Fruit fly (Drosophila melanogaster) whole organism, pupa: Measurements from ENCODE around the gene vsg.

Source experiments
- CG10348 ChIP-seq: fragments of 200-800 bp; sonication (Bioruptor generic); IDR thresholded peaks from 2 replicates; pipeline ENCODE4 v1.3.6; 2022; ENCODE audit warnings: missing biosample characterization, missing genetic modification characterization
- CG12605 ChIP-seq: fragments of 200-800 bp; sonication (Bioruptor generic); IDR thresholded peaks from 2 replicates; pipeline ENCODE4 v1.3.6; 2022; ENCODE audit warnings: missing biosample characterization, missing genetic modification characterization
- CG13204 ChIP-seq: fragments of 200-800 bp; sonication (Bioruptor generic); optimal IDR thresholded peaks from 2 replicates; lab custom pipeline; 2018; ENCODE audit warnings: missing biosample characterization, mild to moderate bottlenecking, missing genetic modification characterization, moderate library complexity
- CG14655 ChIP-seq: fragments of 200-800 bp; sonication (Bioruptor generic); optimal IDR thresholded peaks from 3 replicates; lab custom pipeline; 2017; ENCODE audit warnings: mild to moderate bottlenecking, missing biosample characterization, missing genetic modification reagents, missing genetic modification characterization
- CG15710 ChIP-seq: fragments of 200-800 bp; sonication (Bioruptor generic); optimal IDR thresholded peaks from 2 replicates; lab custom pipeline; 2018; ENCODE audit warnings: missing biosample characterization, mild to moderate bottlenecking, missing genetic modification characterization, moderate library complexity
- CG17806 ChIP-seq: fragments of 200-800 bp; sonication (Bioruptor generic); optimal IDR thresholded peaks from 2 replicates; lab custom pipeline; 2018; ENCODE audit warnings: missing biosample characterization, mild to moderate bottlenecking, missing genetic modification characterization, moderate library complexity
- CG32121 ChIP-seq: fragments of 200-800 bp; sonication (Bioruptor generic); IDR thresholded peaks from 2 replicates; pipeline ENCODE4 v1.3.6; 2022; ENCODE audit warnings: missing biosample characterization, missing genetic modification characterization
- CG34367 ChIP-seq: fragments of 200-800 bp; sonication (Bioruptor generic); optimal IDR thresholded peaks from 2 replicates; lab custom pipeline; 2018; ENCODE audit warnings: missing biosample characterization, mild to moderate bottlenecking, missing genetic modification characterization
- CG4496 ChIP-seq: fragments of 200-800 bp; sonication (Bioruptor generic); IDR thresholded peaks from 3 replicates; pipeline ENCODE4 v1.3.6; 2022; ENCODE audit warnings: missing biosample characterization, missing genetic modification characterization
- CG8159 ChIP-seq: fragments of 200-800 bp; sonication (Bioruptor generic); optimal IDR thresholded peaks from 3 replicates; lab custom pipeline; 2018; ENCODE audit warnings: missing biosample characterization, mild to moderate bottlenecking, missing genetic modification characterization, moderate library complexity
- CG8301 ChIP-seq: fragments of 200-800 bp; sonication (Bioruptor generic); optimal IDR thresholded peaks from 2 replicates; lab custom pipeline; 2018; ENCODE audit warnings: missing biosample characterization, mild to moderate bottlenecking, missing genetic modification characterization
- CG9948 ChIP-seq: fragments of 200-800 bp; sonication (Bioruptor generic); optimal IDR thresholded peaks from 2 replicates; lab custom pipeline; 2018; ENCODE audit warnings: missing biosample characterization, mild to moderate bottlenecking, missing genetic modification characterization, moderate library complexity
- D1 ChIP-seq: fragments of 200-800 bp; sonication (Bioruptor generic); optimal IDR thresholded peaks from 2 replicates; lab custom pipeline; 2018; ENCODE audit warnings: missing biosample characterization, mild to moderate bottlenecking, missing genetic modification characterization, moderate library complexity
- EcR ChIP-seq: fragments of 200-800 bp; sonication (Bioruptor generic); optimal IDR thresholded peaks from 3 replicates; lab custom pipeline; 2019; ENCODE audit warnings: missing biosample characterization, missing genetic modification characterization, mild to moderate bottlenecking, moderate library complexity, missing genetic modification reagents
- Ets98B ChIP-seq: fragments of 200-800 bp; sonication (Bioruptor generic); IDR thresholded peaks from 2 replicates; pipeline ENCODE4 v1.3.6; 2022; ENCODE audit warnings: missing biosample characterization, missing genetic modification characterization
- Pif1A ChIP-seq: fragments of 200-800 bp; sonication (Bioruptor generic); optimal IDR thresholded peaks from 3 replicates; lab custom pipeline; 2016; ENCODE audit warnings: missing biosample characterization, missing genetic modification characterization
- Pif1B ChIP-seq: fragments of 200-800 bp; sonication (Bioruptor generic); optimal IDR thresholded peaks from 3 replicates; lab custom pipeline; 2016; ENCODE audit warnings: missing biosample characterization, missing genetic modification characterization
- Snoo ChIP-seq: fragments of 200-800 bp; sonication (Bioruptor generic); optimal IDR thresholded peaks from 3 replicates; lab custom pipeline; 2017; ENCODE audit warnings: missing biosample characterization, mild to moderate bottlenecking, missing genetic modification characterization, inconsistent platforms
- fd96Ca ChIP-seq: fragments of 200-800 bp; sonication (Bioruptor generic); IDR thresholded peaks from 3 replicates; pipeline ENCODE4 v1.3.6; 2022; ENCODE audit warnings: missing biosample characterization, missing genetic modification characterization
- gl ChIP-seq: fragments of 200-800 bp; sonication (Bioruptor generic); optimal IDR thresholded peaks from 2 replicates; lab custom pipeline; 2018; ENCODE audit warnings: missing biosample characterization, mild to moderate bottlenecking, missing genetic modification characterization
- rn ChIP-seq: fragments of 200-800 bp; sonication (Bioruptor generic); IDR thresholded peaks from 2 replicates; pipeline ENCODE4 v1.3.6; 2022; ENCODE audit warnings: missing biosample characterization, missing genetic modification characterization

vsg gene

DNA sequence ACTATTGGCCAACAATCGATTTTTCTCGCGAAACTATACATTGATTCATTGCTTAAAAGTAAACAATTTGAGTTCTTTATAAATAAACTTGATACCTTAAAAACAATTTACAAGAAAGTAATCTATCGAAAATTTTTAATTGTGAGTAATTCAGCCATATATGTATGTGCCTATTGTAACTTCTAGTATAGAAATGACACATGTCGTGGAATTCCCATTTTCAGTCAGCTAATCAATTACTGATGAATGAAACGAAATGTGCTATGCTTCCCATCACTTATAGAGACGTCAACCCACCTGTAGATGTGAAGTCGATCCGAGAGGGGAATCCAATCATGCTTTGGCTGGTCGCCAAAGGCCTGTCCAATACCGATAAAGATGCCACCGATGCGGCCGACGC lies 2.9 kb upstream of the vsg start:
- TF ChIP-seq Pif1A (GFP tag; lab: Kevin White, UChicago), result no peak
- TF ChIP-seq Ets98B (GFP tag; lab: Robert Waterston, UW), result no peak
- no peak for TF ChIP-seq rn (GFP tag; lab: Robert Waterston, UW)
- no peak for TF ChIP-seq CG10348 (GFP tag; lab: Robert Waterston, UW)
- TF ChIP-seq CG17806 (tag; lab: Kevin White, UChicago), result no peak
- TF ChIP-seq, all 21 proteins: peak for 0

DNA sequence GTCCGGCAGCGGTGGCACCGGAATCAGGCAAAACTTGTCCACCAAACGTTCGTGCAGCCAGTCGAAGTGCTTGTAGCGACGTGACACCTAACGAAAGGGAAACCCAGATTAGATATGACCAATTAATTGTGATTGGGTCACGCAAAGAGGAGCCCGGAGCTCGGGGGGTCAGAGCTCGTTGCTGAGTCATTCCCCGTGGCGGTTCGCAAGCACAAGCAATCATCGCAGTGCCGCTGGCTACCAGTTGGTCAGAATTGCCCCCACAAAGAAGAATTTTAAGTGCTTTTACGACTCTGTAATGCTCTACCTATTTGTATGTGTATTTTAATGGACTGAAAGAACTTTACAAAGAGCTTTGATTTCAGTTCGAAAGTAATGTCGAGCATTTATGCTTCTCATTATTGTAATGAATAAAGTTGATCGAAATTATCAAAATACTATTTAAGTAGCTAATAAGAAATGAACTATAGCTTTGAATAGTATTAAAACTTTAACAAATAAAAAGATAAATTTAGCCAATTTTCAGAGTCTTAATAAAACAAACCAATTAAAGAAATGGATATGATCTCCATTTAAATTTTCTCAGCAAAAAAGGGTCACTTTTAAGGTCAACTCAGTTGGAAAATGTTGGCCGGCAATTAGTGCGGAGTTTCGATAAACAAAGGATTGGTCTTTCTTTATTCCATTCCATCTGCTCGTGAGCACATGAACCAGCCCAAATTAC lies 1.9 kb upstream of the vsg start:
- peak; percentile 2 for TF ChIP-seq CG8159
- no peak for TF ChIP-seq CG14655 (GFP tag; lab: Kevin White, UChicago)
- TF ChIP-seq, all 21 proteins: peak for 1

DNA sequence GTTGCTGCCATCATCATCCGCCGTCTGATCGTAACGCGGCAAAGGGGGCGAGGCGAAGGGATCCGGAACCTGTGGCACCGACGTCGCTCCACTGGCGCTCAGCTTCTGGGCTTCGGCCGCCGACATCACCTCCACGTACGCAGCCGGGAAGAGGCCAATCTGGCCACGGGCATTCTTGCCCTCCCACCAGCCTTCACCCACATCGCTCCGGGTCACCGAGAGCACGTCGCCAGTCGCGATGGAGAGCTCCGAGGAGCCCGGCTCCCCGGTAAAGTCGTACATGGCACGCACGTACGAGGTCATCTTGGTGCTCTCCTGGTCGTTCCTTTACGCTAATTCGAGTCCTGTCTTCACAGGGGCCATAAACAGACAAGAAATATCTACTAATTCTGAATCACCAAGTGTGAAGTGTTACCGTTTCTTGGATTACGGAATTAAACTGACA lies 719 bp upstream of the vsg start, which contains the start of gene SH3PX1:
TSS of gene SH3PX1 (minus strand) at position 445 of the 445 bp plus-strand sequence.
- TF ChIP-seq Pif1A (GFP tag; lab: Kevin White, UChicago), result no peak
- peak; percentile 4 for TF ChIP-seq EcR (GFP tag; lab: Kevin White, UChicago)
- 0 out of 3 replicates have a peak, but pooled peaks have one; percentile 34 for TF ChIP-seq fd96Ca

DNA sequence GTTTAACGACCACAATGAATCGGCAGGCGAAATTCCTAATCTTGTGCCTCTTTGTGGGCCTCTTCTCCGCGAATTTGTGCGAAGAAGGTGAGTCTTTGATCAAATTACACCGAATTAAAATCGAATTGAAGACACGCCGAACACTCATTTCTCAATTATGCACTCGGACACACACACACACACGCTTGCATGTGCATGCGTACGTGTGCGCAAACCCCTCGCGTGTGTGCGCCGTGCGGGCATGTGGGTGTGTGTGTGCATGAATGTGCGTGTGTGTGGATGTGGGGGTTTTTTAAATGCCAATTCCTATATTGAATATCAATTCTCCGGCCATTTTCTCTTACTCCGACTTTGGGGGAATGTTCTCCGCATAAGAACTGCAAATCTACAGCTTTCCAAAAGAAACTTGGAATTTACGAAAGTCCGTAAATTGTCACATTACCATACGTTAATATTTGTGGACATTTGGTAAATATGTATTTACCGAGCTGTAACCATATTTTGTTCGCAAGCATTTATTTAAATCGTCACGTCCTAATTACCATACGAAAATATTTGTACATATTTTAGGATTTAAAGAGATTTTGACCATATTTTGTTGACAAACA lies 517 bp downstream of the vsg start:
- TF ChIP-seq CG12605 (GFP tag; lab: Robert Waterston, UW), result no peak
- no peak for TF ChIP-seq CG13204
- TF ChIP-seq CG4496, result 0 out of 3 replicates have a peak, but pooled peaks have one; percentile 23
- TF ChIP-seq CG9948 (tag; lab: Kevin White, UChicago), result no peak
- peak; percentile 3 for TF ChIP-seq EcR (GFP tag; lab: Kevin White, UChicago)
- 0 out of 2 replicates have a peak, but pooled peaks have one; percentile 2 for TF ChIP-seq Ets98B (GFP tag; lab: Robert Waterston, UW)
- TF ChIP-seq CG34367, result no peak

DNA sequence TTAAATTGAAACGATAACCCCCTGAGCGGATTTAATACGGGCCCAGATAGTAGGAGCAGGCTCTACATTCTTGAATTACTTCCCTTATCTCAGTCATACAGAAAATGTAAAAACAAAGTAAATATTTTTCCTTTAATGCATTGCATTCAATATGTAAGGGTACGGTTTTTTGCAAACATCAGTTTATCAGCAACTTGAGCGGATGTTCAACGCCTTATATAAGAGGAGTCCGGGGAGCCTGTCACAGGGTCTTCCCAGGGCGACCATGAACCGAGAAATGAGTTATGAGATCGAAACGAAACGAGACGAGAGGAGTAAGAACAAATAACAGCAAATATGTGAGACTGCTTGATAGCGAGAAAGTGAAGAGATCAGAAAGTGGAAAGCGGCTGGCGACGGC lies 2.5 kb downstream of the vsg start:
- TF ChIP-seq Pif1A (GFP tag; lab: Kevin White, UChicago) (no peak), fd96Ca (no peak), D1 (no peak), CG9948 (tag; lab: Kevin White, UChicago) (no peak), EcR (GFP tag; lab: Kevin White, UChicago) (peak; percentile 88), rn (GFP tag; lab: Robert Waterston, UW) (no peak), CG13204 (no peak)
- TF ChIP-seq, all 21 proteins: peak for 1

DNA sequence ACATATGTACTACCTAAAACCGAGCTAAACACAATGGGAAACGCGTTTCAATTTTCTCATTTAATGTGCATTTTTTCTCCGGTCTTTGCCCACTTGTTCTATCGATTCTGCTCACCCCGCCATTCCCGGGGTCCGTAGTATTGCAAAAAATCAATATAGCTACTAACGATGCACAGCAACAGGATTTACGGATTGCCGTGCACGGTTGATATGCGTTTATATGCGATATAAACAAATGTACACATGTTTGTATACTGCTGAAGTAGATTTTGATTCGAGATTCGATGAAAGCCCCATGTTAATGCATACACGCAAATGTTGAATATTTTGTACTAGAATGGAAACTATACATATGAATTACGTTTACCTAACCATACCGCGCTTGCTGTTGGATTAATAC lies 3.0 kb downstream of the vsg start:
- no peak for TF ChIP-seq rn (GFP tag; lab: Robert Waterston, UW)
- no peak for TF ChIP-seq gl (tag; lab: Kevin White, UChicago)
- no peak for TF ChIP-seq Snoo
- no peak for TF ChIP-seq CG4496
- no peak for TF ChIP-seq CG17806 (tag; lab: Kevin White, UChicago)
- TF ChIP-seq Pif1B (GFP tag; lab: Kevin White, UChicago), result no peak
- no peak for TF ChIP-seq CG12605 (GFP tag; lab: Robert Waterston, UW)
- no peak for TF ChIP-seq Pif1A (GFP tag; lab: Kevin White, UChicago)
- no peak for TF ChIP-seq CG34367
- TF ChIP-seq CG8301 (tag; lab: Kevin White, UChicago), result no peak
- no peak for TF ChIP-seq fd96Ca
- no peak for TF ChIP-seq D1
- no peak for TF ChIP-seq CG32121
- no peak for TF ChIP-seq CG13204
- no peak for TF ChIP-seq CG15710 (tag; lab: Kevin White, UChicago)
- no peak for TF ChIP-seq CG10348 (GFP tag; lab: Robert Waterston, UW)
- no peak for TF ChIP-seq EcR (GFP tag; lab: Kevin White, UChicago)
- no peak for TF ChIP-seq CG8159

DNA sequence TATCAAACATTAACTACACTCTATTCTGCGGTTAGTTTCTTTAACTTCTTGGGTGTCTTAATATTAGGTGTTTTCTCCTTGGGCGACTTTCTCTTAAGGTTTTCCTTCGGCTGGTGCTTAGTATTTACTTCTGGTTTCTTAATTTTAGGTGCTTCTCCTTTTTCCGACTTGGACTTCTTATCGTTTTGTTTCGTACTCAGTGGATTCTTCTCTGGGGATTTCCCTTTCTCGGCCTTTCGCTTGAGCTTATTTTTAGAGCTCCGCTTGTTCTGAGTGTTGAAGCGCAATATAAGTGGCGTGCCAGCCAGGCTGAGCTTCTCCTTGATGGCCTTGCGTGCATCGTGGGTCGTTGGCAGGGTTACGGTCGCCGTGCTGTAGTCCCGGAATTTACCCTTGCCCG lies 3.7 kb downstream of the vsg start:
- TF ChIP-seq CG13204, result no peak
- TF ChIP-seq fd96Ca, result no peak
- no peak for TF ChIP-seq CG12605 (GFP tag; lab: Robert Waterston, UW)
- no peak for TF ChIP-seq Snoo
- TF ChIP-seq CG14655 (GFP tag; lab: Kevin White, UChicago), result no peak
- TF ChIP-seq CG8159, result no peak
- TF ChIP-seq gl (tag; lab: Kevin White, UChicago), result no peak
- no peak for TF ChIP-seq Pif1B (GFP tag; lab: Kevin White, UChicago)
- TF ChIP-seq CG17806 (tag; lab: Kevin White, UChicago), result no peak
- no peak for TF ChIP-seq CG15710 (tag; lab: Kevin White, UChicago)
- no peak for TF ChIP-seq CG32121
- TF ChIP-seq CG10348 (GFP tag; lab: Robert Waterston, UW), result no peak
- no peak for TF ChIP-seq D1
- no peak for TF ChIP-seq Pif1A (GFP tag; lab: Kevin White, UChicago)
- TF ChIP-seq Ets98B (GFP tag; lab: Robert Waterston, UW), result no peak
- no peak for TF ChIP-seq CG9948 (tag; lab: Kevin White, UChicago)
- no peak for TF ChIP-seq CG8301 (tag; lab: Kevin White, UChicago)
- TF ChIP-seq EcR (GFP tag; lab: Kevin White, UChicago), result no peak
- TF ChIP-seq rn (GFP tag; lab: Robert Waterston, UW), result no peak
- TF ChIP-seq, all 21 proteins: peak for 0
